Fruit fly (Drosophila melanogaster): ENCODE results near the gene RapGAP1.

Gene RapGAP1

dm6 chr2L:7526129-7526528, 52.7 kb downstream of the RapGAP1 start:
- TF ChIP-seq psq (optimal IDR thresholded peaks at IDR 0.05) (no peak), usp (GFP tag; optimal IDR thresholded peaks at IDR 0.05) (no peak), Dll (optimal IDR thresholded peaks at IDR 0.05) (no peak), EcR (GFP tag; optimal IDR thresholded peaks at IDR 0.05) (no peak), CG8478 (optimal IDR thresholded peaks at IDR 0.05) (no peak), pan (optimal IDR thresholded peaks at IDR 0.05) (no peak)

dm6 chr2L:7525123-7525874, 53.5 kb downstream of the RapGAP1 start:
- no peak for TF ChIP-seq pan (optimal IDR thresholded peaks at IDR 0.05)
- TF ChIP-seq psq (optimal IDR thresholded peaks at IDR 0.05): no peak
- TF ChIP-seq CG8478 (optimal IDR thresholded peaks at IDR 0.05): no peak
- TF ChIP-seq EcR (GFP tag; optimal IDR thresholded peaks at IDR 0.05): no peak
- TF ChIP-seq Dll (optimal IDR thresholded peaks at IDR 0.05): no peak
- TF ChIP-seq usp (GFP tag; optimal IDR thresholded peaks at IDR 0.05): no peak

- TF ChIP-seq usp (GFP tag; optimal IDR thresholded peaks at IDR 0.05): no peak
- no peak for TF ChIP-seq pan (optimal IDR thresholded peaks at IDR 0.05)
- no peak for TF ChIP-seq Dll (optimal IDR thresholded peaks at IDR 0.05)
- TF ChIP-seq psq (optimal IDR thresholded peaks at IDR 0.05): no peak
- no peak for TF ChIP-seq CG8478 (optimal IDR thresholded peaks at IDR 0.05)
- no peak for TF ChIP-seq EcR (GFP tag; optimal IDR thresholded peaks at IDR 0.05)
Observed at dm6 chr2L:7523564-7523963, 55.2 kb downstream of the RapGAP1 start.

- TF ChIP-seq pan (optimal IDR thresholded peaks at IDR 0.05) (no peak), Dll (optimal IDR thresholded peaks at IDR 0.05) (no peak), EcR (GFP tag; optimal IDR thresholded peaks at IDR 0.05) (no peak), psq (optimal IDR thresholded peaks at IDR 0.05) (no peak), CG8478 (optimal IDR thresholded peaks at IDR 0.05) (no peak), usp (GFP tag; optimal IDR thresholded peaks at IDR 0.05) (no peak)
Observed at dm6 chr2L:7522737-7523136, 56.0 kb downstream of the RapGAP1 start.

dm6 chr2L:7521627-7522026, 57.2 kb downstream of the RapGAP1 start:
- no peak for TF ChIP-seq EcR (GFP tag; optimal IDR thresholded peaks at IDR 0.05)
- no peak for TF ChIP-seq Dll (optimal IDR thresholded peaks at IDR 0.05)
- no peak for TF ChIP-seq pan (optimal IDR thresholded peaks at IDR 0.05)
- TF ChIP-seq psq (optimal IDR thresholded peaks at IDR 0.05): no peak
- TF ChIP-seq CG8478 (optimal IDR thresholded peaks at IDR 0.05): no peak
- TF ChIP-seq usp (GFP tag; optimal IDR thresholded peaks at IDR 0.05): no peak

dm6 chr2L:7520575-7520974, 58.2 kb downstream of the RapGAP1 start:
- TF ChIP-seq Dll (optimal IDR thresholded peaks at IDR 0.05) (no peak), usp (GFP tag; optimal IDR thresholded peaks at IDR 0.05) (no peak), pan (optimal IDR thresholded peaks at IDR 0.05) (no peak), psq (optimal IDR thresholded peaks at IDR 0.05) (no peak), CG8478 (optimal IDR thresholded peaks at IDR 0.05) (no peak), EcR (GFP tag; optimal IDR thresholded peaks at IDR 0.05) (no peak)

dm6 chr2L:7519580-7520174, 59.1 kb downstream of the RapGAP1 start:
- TF ChIP-seq psq (optimal IDR thresholded peaks at IDR 0.05) (no peak), CG8478 (optimal IDR thresholded peaks at IDR 0.05) (no peak), usp (GFP tag; optimal IDR thresholded peaks at IDR 0.05) (no peak), Dll (optimal IDR thresholded peaks at IDR 0.05) (no peak), EcR (GFP tag; optimal IDR thresholded peaks at IDR 0.05) (no peak), pan (optimal IDR thresholded peaks at IDR 0.05) (no peak)

dm6 chr2L:7518896-7519295, 59.9 kb downstream of the RapGAP1 start:
- TF ChIP-seq usp (GFP tag; optimal IDR thresholded peaks at IDR 0.05) (no peak), psq (optimal IDR thresholded peaks at IDR 0.05) (no peak), EcR (GFP tag; optimal IDR thresholded peaks at IDR 0.05) (no peak), CG8478 (optimal IDR thresholded peaks at IDR 0.05) (no peak), Dll (optimal IDR thresholded peaks at IDR 0.05) (no peak), pan (optimal IDR thresholded peaks at IDR 0.05) (no peak)

- TF ChIP-seq CG8478 (optimal IDR thresholded peaks at IDR 0.05): no peak
- TF ChIP-seq Dll (optimal IDR thresholded peaks at IDR 0.05): no peak
- TF ChIP-seq usp (GFP tag; optimal IDR thresholded peaks at IDR 0.05): no peak
- no peak for TF ChIP-seq EcR (GFP tag; optimal IDR thresholded peaks at IDR 0.05)
- TF ChIP-seq pan (optimal IDR thresholded peaks at IDR 0.05): no peak
- no peak for TF ChIP-seq psq (optimal IDR thresholded peaks at IDR 0.05)
Observed at dm6 chr2L:7515396-7515795, 63.4 kb downstream of the RapGAP1 start.

dm6 chr2L:7513321-7514059, 65.3 kb downstream of the RapGAP1 start:
- TF ChIP-seq psq (optimal IDR thresholded peaks at IDR 0.05): no peak
- no peak for TF ChIP-seq Dll (optimal IDR thresholded peaks at IDR 0.05)
- TF ChIP-seq EcR (GFP tag; optimal IDR thresholded peaks at IDR 0.05): no peak
- no peak for TF ChIP-seq pan (optimal IDR thresholded peaks at IDR 0.05)
- TF ChIP-seq CG8478 (optimal IDR thresholded peaks at IDR 0.05): no peak
- TF ChIP-seq usp (GFP tag; optimal IDR thresholded peaks at IDR 0.05): no peak

- TF ChIP-seq psq (optimal IDR thresholded peaks at IDR 0.05): no peak
Observed at dm6 chr2L:7512860-7513259, 65.9 kb downstream of the RapGAP1 start.

dm6 chr2L:7508867-7509266, 69.9 kb downstream of the RapGAP1 start:
- TF ChIP-seq usp (GFP tag; optimal IDR thresholded peaks at IDR 0.05) (no peak), CG8478 (optimal IDR thresholded peaks at IDR 0.05) (no peak), pan (optimal IDR thresholded peaks at IDR 0.05) (no peak), EcR (GFP tag; optimal IDR thresholded peaks at IDR 0.05) (no peak), psq (optimal IDR thresholded peaks at IDR 0.05) (no peak), Dll (optimal IDR thresholded peaks at IDR 0.05) (no peak)

Data from whole organism.